Worm (Caenorhabditis elegans) whole organism, L3 larva: ENCODE data around the gene T05H10.1.

Source experiments
- ama-1 ChIP-seq: fragments of 150-350 bp; optimal IDR thresholded peaks from 2 replicates; lab custom pipeline; 2018
- egl-27 ChIP-seq: sonication (generic microtip); optimal IDR thresholded peaks from 4 replicates; lab custom pipeline; 2017; ENCODE audit warnings: missing biosample characterization, missing genetic modification reagents, missing genetic modification characterization
- egl-5 ChIP-seq: fragments of 150-350 bp; optimal IDR thresholded peaks from 2 replicates; lab custom pipeline; 2017; ENCODE audit warnings: missing biosample characterization, missing genetic modification reagents, missing genetic modification characterization, inconsistent platforms
- elt-3 ChIP-seq, 3 experiments: fragments of 150-350 bp in 1 of 3; sonication (generic microtip) in 2 of 3; optimal IDR thresholded peaks; 2 replicates in 2 of 3; 4 replicates in 1 of 3; lab custom pipeline; 2014 to 2017; ENCODE audit warnings: missing biosample characterization in 3 of 3, missing genetic modification characterization in 3 of 3
- fkh-2 ChIP-seq: fragments of 150-350 bp; optimal IDR thresholded peaks from 2 replicates; lab custom pipeline; 2014; ENCODE audit warnings: missing biosample characterization, missing genetic modification reagents, missing genetic modification characterization
- fos-1 ChIP-seq: fragments of 150-350 bp; optimal IDR thresholded peaks from 2 replicates; lab custom pipeline; 2014; ENCODE audit warnings: missing biosample characterization, missing genetic modification characterization
- nhr-237 ChIP-seq: fragments of 150-350 bp; optimal IDR thresholded peaks from 2 replicates; lab custom pipeline; 2014; ENCODE audit warnings: missing biosample characterization, missing genetic modification characterization
- nhr-25 ChIP-seq: sonication (generic microtip); optimal IDR thresholded peaks from 2 replicates; lab custom pipeline; 2017; ENCODE audit warnings: missing biosample characterization, missing genetic modification characterization
- nhr-28 ChIP-seq: fragments of 150-350 bp; optimal IDR thresholded peaks from 2 replicates; lab custom pipeline; 2014; ENCODE audit warnings: missing biosample characterization, missing genetic modification characterization
- unc-62 ChIP-seq: fragments of 150-350 bp; sonication (generic microtip); optimal IDR thresholded peaks from 4 replicates; lab custom pipeline; 2014; ENCODE audit warnings: missing biosample characterization, missing genetic modification reagents, missing genetic modification characterization

DNA sequence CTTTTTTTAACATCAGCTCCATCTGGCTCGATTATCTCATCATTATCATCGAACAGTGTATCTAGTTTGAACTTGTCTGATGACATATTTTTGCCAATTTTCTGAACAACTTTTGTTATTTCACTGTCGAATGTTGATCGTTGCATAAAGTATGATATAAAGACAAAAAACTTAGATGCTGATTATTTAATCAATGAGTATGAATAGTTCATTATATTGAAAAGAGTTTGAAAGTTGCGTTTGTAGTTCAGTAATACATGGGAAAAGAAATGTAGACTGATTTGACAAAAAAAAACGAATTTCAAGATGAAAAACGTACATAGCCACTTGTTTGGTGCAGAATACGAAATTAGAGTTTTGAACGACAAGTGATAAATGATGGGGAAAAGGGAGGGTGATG lies 19.9 kb upstream of the T05H10.1 start, which contains the start of gene hda-2:
- TF ChIP-seq elt-3 (tag; optimal IDR thresholded peaks at IDR 0.05; lab: Kevin White, UChicago), result no peak
- no peak for TF ChIP-seq fos-1 (tag; lab: Kevin White, UChicago)
- no peak for TF ChIP-seq egl-27 (tag; lab: Kevin White, UChicago)
- no peak for TF ChIP-seq unc-62 (GFP tag; lab: Kevin White, UChicago)
- TF ChIP-seq fkh-2 (tag; lab: Kevin White, UChicago), result no peak
- no peak for TF ChIP-seq egl-5
- TF ChIP-seq nhr-28 (tag; lab: Kevin White, UChicago), result no peak
- no peak for TF ChIP-seq nhr-25 (tag; lab: Kevin White, UChicago)
- TF ChIP-seq ama-1 (lab: Kevin White, UChicago), result no peak
- no peak for TF ChIP-seq nhr-237 (tag; lab: Kevin White, UChicago)
